Fruit fly (Drosophila melanogaster) whole organism, pupa: ENCODE results near the gene TbCMF46.

Experiments
- CG10348 ChIP-seq: fragments of 200-800 bp; sonication (Bioruptor generic); IDR thresholded peaks from 2 replicates; pipeline ENCODE4 v1.3.6; 2022; ENCODE audit warnings: missing biosample characterization, missing genetic modification characterization
- CG12605 ChIP-seq: fragments of 200-800 bp; sonication (Bioruptor generic); IDR thresholded peaks from 2 replicates; pipeline ENCODE4 v1.3.6; 2022; ENCODE audit warnings: missing biosample characterization, missing genetic modification characterization
- CG13204 ChIP-seq: fragments of 200-800 bp; sonication (Bioruptor generic); optimal IDR thresholded peaks from 2 replicates; lab custom pipeline; 2018; ENCODE audit warnings: missing biosample characterization, mild to moderate bottlenecking, missing genetic modification characterization, moderate library complexity
- CG14655 ChIP-seq: fragments of 200-800 bp; sonication (Bioruptor generic); optimal IDR thresholded peaks from 3 replicates; lab custom pipeline; 2017; ENCODE audit warnings: mild to moderate bottlenecking, missing biosample characterization, missing genetic modification reagents, missing genetic modification characterization
- CG15710 ChIP-seq: fragments of 200-800 bp; sonication (Bioruptor generic); optimal IDR thresholded peaks from 2 replicates; lab custom pipeline; 2018; ENCODE audit warnings: missing biosample characterization, mild to moderate bottlenecking, missing genetic modification characterization, moderate library complexity
- CG17806 ChIP-seq: fragments of 200-800 bp; sonication (Bioruptor generic); optimal IDR thresholded peaks from 2 replicates; lab custom pipeline; 2018; ENCODE audit warnings: missing biosample characterization, mild to moderate bottlenecking, missing genetic modification characterization, moderate library complexity
- CG32121 ChIP-seq: fragments of 200-800 bp; sonication (Bioruptor generic); IDR thresholded peaks from 2 replicates; pipeline ENCODE4 v1.3.6; 2022; ENCODE audit warnings: missing biosample characterization, missing genetic modification characterization
- CG34367 ChIP-seq: fragments of 200-800 bp; sonication (Bioruptor generic); optimal IDR thresholded peaks from 2 replicates; lab custom pipeline; 2018; ENCODE audit warnings: missing biosample characterization, mild to moderate bottlenecking, missing genetic modification characterization
- CG4496 ChIP-seq: fragments of 200-800 bp; sonication (Bioruptor generic); IDR thresholded peaks from 3 replicates; pipeline ENCODE4 v1.3.6; 2022; ENCODE audit warnings: missing biosample characterization, missing genetic modification characterization
- CG8159 ChIP-seq: fragments of 200-800 bp; sonication (Bioruptor generic); optimal IDR thresholded peaks from 3 replicates; lab custom pipeline; 2018; ENCODE audit warnings: missing biosample characterization, mild to moderate bottlenecking, missing genetic modification characterization, moderate library complexity
- CG8301 ChIP-seq: fragments of 200-800 bp; sonication (Bioruptor generic); optimal IDR thresholded peaks from 2 replicates; lab custom pipeline; 2018; ENCODE audit warnings: missing biosample characterization, mild to moderate bottlenecking, missing genetic modification characterization
- CG9948 ChIP-seq: fragments of 200-800 bp; sonication (Bioruptor generic); optimal IDR thresholded peaks from 2 replicates; lab custom pipeline; 2018; ENCODE audit warnings: missing biosample characterization, mild to moderate bottlenecking, missing genetic modification characterization, moderate library complexity
- D1 ChIP-seq: fragments of 200-800 bp; sonication (Bioruptor generic); optimal IDR thresholded peaks from 2 replicates; lab custom pipeline; 2018; ENCODE audit warnings: missing biosample characterization, mild to moderate bottlenecking, missing genetic modification characterization, moderate library complexity
- EcR ChIP-seq: fragments of 200-800 bp; sonication (Bioruptor generic); optimal IDR thresholded peaks from 3 replicates; lab custom pipeline; 2019; ENCODE audit warnings: missing biosample characterization, missing genetic modification characterization, mild to moderate bottlenecking, moderate library complexity, missing genetic modification reagents
- Ets98B ChIP-seq: fragments of 200-800 bp; sonication (Bioruptor generic); IDR thresholded peaks from 2 replicates; pipeline ENCODE4 v1.3.6; 2022; ENCODE audit warnings: missing biosample characterization, missing genetic modification characterization
- Pif1A ChIP-seq: fragments of 200-800 bp; sonication (Bioruptor generic); optimal IDR thresholded peaks from 3 replicates; lab custom pipeline; 2016; ENCODE audit warnings: missing biosample characterization, missing genetic modification characterization
- Pif1B ChIP-seq: fragments of 200-800 bp; sonication (Bioruptor generic); optimal IDR thresholded peaks from 3 replicates; lab custom pipeline; 2016; ENCODE audit warnings: missing biosample characterization, missing genetic modification characterization
- Snoo ChIP-seq: fragments of 200-800 bp; sonication (Bioruptor generic); optimal IDR thresholded peaks from 3 replicates; lab custom pipeline; 2017; ENCODE audit warnings: missing biosample characterization, mild to moderate bottlenecking, missing genetic modification characterization, inconsistent platforms
- fd96Ca ChIP-seq: fragments of 200-800 bp; sonication (Bioruptor generic); IDR thresholded peaks from 3 replicates; pipeline ENCODE4 v1.3.6; 2022; ENCODE audit warnings: missing biosample characterization, missing genetic modification characterization
- gl ChIP-seq: fragments of 200-800 bp; sonication (Bioruptor generic); optimal IDR thresholded peaks from 2 replicates; lab custom pipeline; 2018; ENCODE audit warnings: missing biosample characterization, mild to moderate bottlenecking, missing genetic modification characterization
- rn ChIP-seq: fragments of 200-800 bp; sonication (Bioruptor generic); IDR thresholded peaks from 2 replicates; pipeline ENCODE4 v1.3.6; 2022; ENCODE audit warnings: missing biosample characterization, missing genetic modification characterization

The TbCMF46 gene

dm6 chr2L:9956993-9957652 lies 32.5 kb upstream of the TbCMF46 start, which contains the start of the genes CG4658 and CG5846:
Gene CG4658, plus strand, starts transcription at chr2L:9957132.
Gene CG5846, minus strand, starts transcription at chr2L:9957237.
- TF ChIP-seq CG8159 (tag; lab: Kevin White, UChicago) (peak; percentile 95), fd96Ca (GFP tag; lab: Robert Waterston, UW) (no peak), D1 (tag; lab: Kevin White, UChicago) (no peak), CG12605 (GFP tag; lab: Robert Waterston, UW) (peak; percentile 91), Pif1A (GFP tag; lab: Kevin White, UChicago) (no peak), CG9948 (tag; lab: Kevin White, UChicago) (peak; percentile 94), CG10348 (GFP tag; lab: Robert Waterston, UW) (0 out of 2 replicates have a peak, but pooled peaks have one; percentile 35), Ets98B (peak; percentile 89), CG15710 (tag; lab: Kevin White, UChicago) (peak; percentile 90), gl (tag; lab: Kevin White, UChicago) (peak; percentile 63), rn (GFP tag; lab: Robert Waterston, UW) (peak; percentile 91), Pif1B (no peak), CG14655 (GFP tag; lab: Kevin White, UChicago) (no peak), Snoo (tag; lab: Kevin White, UChicago) (peak; percentile 87), EcR (GFP tag; lab: Kevin White, UChicago) (peak; percentile 32), CG13204 (no peak), CG34367 (tag; lab: Kevin White, UChicago) (peak; percentile 89), CG4496 (GFP tag; lab: Robert Waterston, UW) (peak; percentile 94), CG8301 (peak; percentile 90), CG32121 (GFP tag; lab: Robert Waterston, UW) (peak; percentile 94), CG17806 (peak; percentile 95)

- no peak for TF ChIP-seq EcR (GFP tag; lab: Kevin White, UChicago)
- no peak for TF ChIP-seq fd96Ca (GFP tag; lab: Robert Waterston, UW)
- no peak for TF ChIP-seq CG14655 (GFP tag; lab: Kevin White, UChicago)
- TF ChIP-seq CG12605 (GFP tag; lab: Robert Waterston, UW), result no peak
- TF ChIP-seq Ets98B, result no peak
- no peak for TF ChIP-seq CG8301
- TF ChIP-seq CG15710 (tag; lab: Kevin White, UChicago), result no peak
- no peak for TF ChIP-seq CG8159 (tag; lab: Kevin White, UChicago)
- no peak for TF ChIP-seq CG17806
- no peak for TF ChIP-seq CG34367 (tag; lab: Kevin White, UChicago)
- TF ChIP-seq CG9948 (tag; lab: Kevin White, UChicago), result no peak
- no peak for TF ChIP-seq Snoo (tag; lab: Kevin White, UChicago)
- TF ChIP-seq Pif1A (GFP tag; lab: Kevin White, UChicago), result no peak
- no peak for TF ChIP-seq D1 (tag; lab: Kevin White, UChicago)
- TF ChIP-seq gl (tag; lab: Kevin White, UChicago), result no peak
- TF ChIP-seq, all 21 proteins: peak for 0
Observed at dm6 chr2L:9954696-9955095, 30.0 kb upstream of the TbCMF46 start.

dm6 chr2L:9954119-9954518 lies 29.5 kb upstream of the TbCMF46 start, which contains the start of the genes CG13126 and CG4709:
Gene CG13126, minus strand, starts transcription at chr2L:9954181.
Gene CG4709, plus strand, starts transcription at chr2L:9954325.
- TF ChIP-seq gl (tag; lab: Kevin White, UChicago) (peak; percentile 80), rn (GFP tag; lab: Robert Waterston, UW) (peak; percentile 59; the same call in 1 of the 2 replicates), CG32121 (GFP tag; lab: Robert Waterston, UW) (peak; percentile 89), CG13204 (peak; percentile 56), Pif1B (peak; percentile 89), CG12605 (GFP tag; lab: Robert Waterston, UW) (peak; percentile 95), D1 (tag; lab: Kevin White, UChicago) (no peak), CG8159 (tag; lab: Kevin White, UChicago) (peak; percentile 97), Snoo (tag; lab: Kevin White, UChicago) (peak; percentile 86), fd96Ca (GFP tag; lab: Robert Waterston, UW) (peak; percentile 71), CG17806 (peak; percentile 96), CG8301 (peak; percentile 92), EcR (GFP tag; lab: Kevin White, UChicago) (peak; percentile 19), CG4496 (GFP tag; lab: Robert Waterston, UW) (peak; percentile 87), CG10348 (GFP tag; lab: Robert Waterston, UW) (no peak), Ets98B (peak; percentile 90), CG14655 (GFP tag; lab: Kevin White, UChicago) (peak; percentile 94), CG34367 (tag; lab: Kevin White, UChicago) (peak; percentile 74), CG9948 (tag; lab: Kevin White, UChicago) (peak; percentile 93), Pif1A (GFP tag; lab: Kevin White, UChicago) (peak; percentile 81), CG15710 (tag; lab: Kevin White, UChicago) (peak; percentile 89)

- no peak for TF ChIP-seq CG9948 (tag; lab: Kevin White, UChicago)
- TF ChIP-seq CG12605 (GFP tag; lab: Robert Waterston, UW), result peak; percentile 47; the same call in 1 of the 2 replicates
- TF ChIP-seq rn (GFP tag; lab: Robert Waterston, UW), result no peak
- TF ChIP-seq fd96Ca (GFP tag; lab: Robert Waterston, UW), result no peak
- no peak for TF ChIP-seq CG32121 (GFP tag; lab: Robert Waterston, UW)
- no peak for TF ChIP-seq CG4496 (GFP tag; lab: Robert Waterston, UW)
- TF ChIP-seq Ets98B, result no peak; the same call in 1 of the 2 replicates
- peak; percentile 2 for TF ChIP-seq Pif1A (GFP tag; lab: Kevin White, UChicago)
- TF ChIP-seq Pif1B, result peak; percentile 17
- TF ChIP-seq CG13204, result peak; percentile 25
- no peak for TF ChIP-seq EcR (GFP tag; lab: Kevin White, UChicago)
- TF ChIP-seq gl (tag; lab: Kevin White, UChicago), result no peak
- no peak for TF ChIP-seq D1 (tag; lab: Kevin White, UChicago)
- TF ChIP-seq CG17806, result no peak
- no peak for TF ChIP-seq Snoo (tag; lab: Kevin White, UChicago)
- TF ChIP-seq CG34367 (tag; lab: Kevin White, UChicago), result no peak
- TF ChIP-seq CG10348 (GFP tag; lab: Robert Waterston, UW), result no peak
- peak; percentile 31 for TF ChIP-seq CG14655 (GFP tag; lab: Kevin White, UChicago)
- TF ChIP-seq CG8159 (tag; lab: Kevin White, UChicago), result no peak
- peak; percentile 23 for TF ChIP-seq CG8301
- TF ChIP-seq CG15710 (tag; lab: Kevin White, UChicago), result no peak
- TF ChIP-seq, all 21 proteins: peak for 6
Observed at dm6 chr2L:9949178-9950062, 24.8 kb upstream of the TbCMF46 start.
